Fruit fly (Drosophila melanogaster) whole organism, embryonic: ENCODE data around the gene Cat.
A peak's percentile ranks its signal among the peaks of the same experiment; 100 is the strongest.

Experiments
- Ada2b ChIP-seq: fragments of 200-800 bp; sonication (Bioruptor generic); IDR thresholded peaks from 2 replicates; pipeline ENCODE4 v1.3.6; 2022; ENCODE audit warnings: missing biosample characterization, missing genetic modification characterization
- Awh ChIP-seq: fragments of 200-800 bp; sonication (Bioruptor generic); IDR thresholded peaks from 2 replicates; pipeline ENCODE4, ENCODE4 v1.3.6; 2022; ENCODE audit warnings: missing biosample characterization, missing genetic modification characterization
- CG10267 ChIP-seq: fragments of 200-800 bp; sonication (Bioruptor generic); optimal IDR thresholded peaks from 2 replicates; lab custom pipeline; 2018; ENCODE audit warnings: missing biosample characterization, mild to moderate bottlenecking, missing genetic modification characterization, moderate library complexity
- CG11723 ChIP-seq: fragments of 200-800 bp; sonication (Bioruptor generic); optimal IDR thresholded peaks from 2 replicates; lab custom pipeline; 2017; ENCODE audit warnings: missing biosample characterization, mild to moderate bottlenecking, missing genetic modification characterization
- CG12219 ChIP-seq: fragments of 200-800 bp; sonication (Bioruptor generic); optimal IDR thresholded peaks from 3 replicates; lab custom pipeline; 2018; ENCODE audit warnings: missing biosample characterization, mild to moderate bottlenecking, missing genetic modification characterization
- CG12659 ChIP-seq: fragments of 200-800 bp; sonication (Bioruptor generic); optimal IDR thresholded peaks from 3 replicates; lab custom pipeline; 2017; ENCODE audit warnings: mild to moderate bottlenecking, missing biosample characterization, missing genetic modification reagents, missing genetic modification characterization
- CG13775 ChIP-seq: fragments of 200-800 bp; sonication (Bioruptor generic); optimal IDR thresholded peaks from 3 replicates; lab custom pipeline; 2017; ENCODE audit warnings: missing biosample characterization, mild to moderate bottlenecking, missing genetic modification characterization
- CG14860 ChIP-seq: fragments of 200-800 bp; sonication (Bioruptor generic); IDR thresholded peaks from 3 replicates; pipeline ENCODE4 v1.3.6; 2022; ENCODE audit warnings: missing biosample characterization, missing genetic modification characterization; ENCODE audit not compliant: partially characterized antibody
- CG15514 ChIP-seq: fragments of 200-800 bp; sonication (Bioruptor generic); optimal IDR thresholded peaks from 3 replicates; lab custom pipeline; 2017; ENCODE audit warnings: missing biosample characterization, missing genetic modification characterization, mild to moderate bottlenecking, moderate library complexity, missing genetic modification reagents
- CG17359 ChIP-seq: fragments of 200-800 bp; sonication (Bioruptor generic); optimal IDR thresholded peaks from 3 replicates; lab custom pipeline; 2018; ENCODE audit warnings: missing biosample characterization, mild to moderate bottlenecking, missing genetic modification characterization, moderate library complexity
- CG2678 ChIP-seq: fragments of 200-800 bp; sonication (Bioruptor generic); optimal IDR thresholded peaks from 3 replicates; lab custom pipeline; 2019; ENCODE audit warnings: missing biosample characterization, mild to moderate bottlenecking, missing genetic modification characterization, moderate library complexity
- CG31224 ChIP-seq: fragments of 200-800 bp; sonication (Bioruptor generic); IDR thresholded peaks from 2 replicates; pipeline ENCODE4 v1.3.6; 2022; ENCODE audit warnings: missing biosample characterization, missing genetic modification characterization
- CG32772 ChIP-seq: fragments of 200-800 bp; sonication (Bioruptor generic); IDR thresholded peaks from 2 replicates; pipeline ENCODE4 v1.3.6; 2022; ENCODE audit warnings: missing biosample characterization, missing genetic modification characterization
- CG34224 ChIP-seq: fragments of 200-800 bp; sonication (Bioruptor generic); IDR thresholded peaks from 3 replicates; pipeline ENCODE4 v1.3.6; 2022; ENCODE audit warnings: missing biosample characterization, missing genetic modification characterization; ENCODE audit not compliant: partially characterized antibody
- CG3847 ChIP-seq: fragments of 200-800 bp; sonication (Bioruptor generic); IDR thresholded peaks from 2 replicates; pipeline ENCODE4 v1.3.6; 2022; ENCODE audit warnings: missing biosample characterization, missing genetic modification characterization
- CG43689 ChIP-seq: fragments of 200-800 bp; sonication (Bioruptor generic); IDR thresholded peaks from 2 replicates; pipeline ENCODE4 v1.3.6; 2022; ENCODE audit warnings: missing biosample characterization, missing genetic modification characterization
- CG6813 ChIP-seq: fragments of 200-800 bp; sonication (Bioruptor generic); optimal IDR thresholded peaks from 2 replicates; lab custom pipeline; 2017; ENCODE audit warnings: missing biosample characterization, missing genetic modification characterization, mild to moderate bottlenecking, moderate library complexity, missing genetic modification reagents
- CG7271 ChIP-seq: fragments of 200-800 bp; sonication (Bioruptor generic); optimal IDR thresholded peaks from 2 replicates; lab custom pipeline; 2018; ENCODE audit warnings: missing biosample characterization, mild to moderate bottlenecking, missing genetic modification characterization, moderate library complexity
- CG7556 ChIP-seq: fragments of 200-800 bp; sonication (Bioruptor generic); optimal IDR thresholded peaks from 2 replicates; lab custom pipeline; 2017; ENCODE audit warnings: missing biosample characterization, mild to moderate bottlenecking, missing genetic modification characterization
- CG7786 ChIP-seq: fragments of 200-800 bp; sonication (Bioruptor generic); optimal IDR thresholded peaks from 2 replicates; lab custom pipeline; 2016; ENCODE audit warnings: missing biosample characterization, missing genetic modification characterization
- CG8281 ChIP-seq: fragments of 200-800 bp; sonication (Bioruptor generic); optimal IDR thresholded peaks from 2 replicates; lab custom pipeline; 2018; ENCODE audit warnings: missing biosample characterization, mild to moderate bottlenecking, missing genetic modification characterization, moderate library complexity
- CG8765 ChIP-seq: fragments of 200-800 bp; sonication (Bioruptor generic); IDR thresholded peaks from 2 replicates; pipeline ENCODE4 v1.3.6; 2022; ENCODE audit warnings: missing biosample characterization, missing genetic modification characterization
- CG8944 ChIP-seq: fragments of 200-800 bp; sonication (Bioruptor generic); optimal IDR thresholded peaks from 3 replicates; lab custom pipeline; 2016; ENCODE audit warnings: missing biosample characterization, missing genetic modification characterization
- CTCF ChIP-seq: fragments of 200-800 bp; sonication (Bioruptor generic); optimal IDR thresholded peaks from 2 replicates; lab custom pipeline; 2017; ENCODE audit warnings: missing biosample characterization, mild to moderate bottlenecking, missing genetic modification characterization, moderate library complexity
- Camta ChIP-seq: fragments of 200-800 bp; sonication (Bioruptor generic); optimal IDR thresholded peaks from 2 replicates; lab custom pipeline; 2016; ENCODE audit warnings: missing biosample characterization, missing genetic modification characterization
- Fer3 ChIP-seq: fragments of 200-800 bp; sonication (Bioruptor generic); optimal IDR thresholded peaks from 2 replicates; lab custom pipeline; 2018; ENCODE audit warnings: missing biosample characterization, mild to moderate bottlenecking, missing genetic modification characterization, moderate library complexity
- HHEX ChIP-seq: fragments of 200-800 bp; sonication (Bioruptor generic); optimal IDR thresholded peaks from 3 replicates; lab custom pipeline; 2017; ENCODE audit warnings: missing biosample characterization, mild to moderate bottlenecking, missing genetic modification characterization, missing genetic modification reagents
- Hand ChIP-seq: fragments of 200-800 bp; sonication (Bioruptor generic); optimal IDR thresholded peaks from 2 replicates; lab custom pipeline; 2017; ENCODE audit warnings: mild to moderate bottlenecking, missing biosample characterization, missing genetic modification reagents, missing genetic modification characterization
- Hmx ChIP-seq: fragments of 200-800 bp; sonication (Bioruptor generic); optimal IDR thresholded peaks from 2 replicates; lab custom pipeline; 2016; ENCODE audit warnings: missing biosample characterization, missing genetic modification characterization
- Meics ChIP-seq: fragments of 200-800 bp; sonication (Bioruptor generic); optimal IDR thresholded peaks from 2 replicates; lab custom pipeline; 2017; ENCODE audit warnings: missing biosample characterization, mild to moderate bottlenecking, missing genetic modification characterization
- Mrtf ChIP-seq: fragments of 200-800 bp; sonication (Bioruptor generic); IDR thresholded peaks from 3 replicates; pipeline ENCODE4 v1.3.6; 2022; ENCODE audit warnings: missing biosample characterization, missing genetic modification characterization
- Optix ChIP-seq: fragments of 200-800 bp; sonication (Bioruptor generic); IDR thresholded peaks from 3 replicates; pipeline ENCODE4 v1.3.6; 2022; ENCODE audit warnings: missing biosample characterization, missing genetic modification characterization
- Scr ChIP-seq: fragments of 200-800 bp; sonication (Bioruptor generic); IDR thresholded peaks from 2 replicates; pipeline ENCODE4 v1.3.6; 2022; ENCODE audit warnings: missing biosample characterization, missing genetic modification characterization; ENCODE audit not compliant: partially characterized antibody
- bbx ChIP-seq: fragments of 200-800 bp; sonication (Bioruptor generic); IDR thresholded peaks from 2 replicates; pipeline ENCODE4 v1.3.6; 2022; ENCODE audit warnings: missing biosample characterization, missing genetic modification characterization; ENCODE audit not compliant: partially characterized antibody
- br ChIP-seq: fragments of >200 bp; optimal IDR thresholded peaks from 2 replicates; lab custom pipeline; 2017
- cad ChIP-seq: fragments of >200 bp; optimal IDR thresholded peaks from 2 replicates; lab custom pipeline; 2017; ENCODE audit warnings: missing biosample characterization, missing genetic modification characterization
- crc ChIP-seq: fragments of 200-800 bp; sonication (Bioruptor generic); optimal IDR thresholded peaks from 2 replicates; lab custom pipeline; 2016; ENCODE audit warnings: missing biosample characterization, missing genetic modification characterization
- crp ChIP-seq, 2 experiments: fragments of 200-800 bp; sonication (Bioruptor generic); optimal IDR thresholded peaks; 2 replicates in 1 of 2; 3 replicates in 1 of 2; lab custom pipeline; 2017; ENCODE audit warnings: missing biosample characterization in 2 of 2, missing genetic modification characterization in 2 of 2, mild to moderate bottlenecking in 1 of 2, moderate library complexity in 1 of 2
- dati ChIP-seq: fragments of 200-800 bp; sonication (Bioruptor generic); IDR thresholded peaks from 2 replicates; pipeline ENCODE4 v1.3.6; 2022; ENCODE audit warnings: missing biosample characterization, missing genetic modification characterization
- dpn ChIP-seq, 2 experiments: fragments of 200-800 bp; sonication (Bioruptor generic); optimal IDR thresholded peaks; 3 replicates each; lab custom pipeline; 2016; ENCODE audit warnings: missing biosample characterization in 2 of 2, missing genetic modification characterization in 2 of 2
- exex ChIP-seq: fragments of 200-800 bp; sonication (Bioruptor generic); optimal IDR thresholded peaks from 4 replicates; lab custom pipeline; 2018; ENCODE audit warnings: missing biosample characterization, mild to moderate bottlenecking, missing genetic modification characterization, moderate library complexity
- eyg ChIP-seq: fragments of 200-800 bp; sonication (Bioruptor generic); optimal IDR thresholded peaks from 3 replicates; lab custom pipeline; 2016; ENCODE audit warnings: missing biosample characterization, missing genetic modification characterization
- fru ChIP-seq: fragments of >200 bp; optimal IDR thresholded peaks from 2 replicates; lab custom pipeline; 2017
- fu2 ChIP-seq: fragments of 200-800 bp; sonication (Bioruptor generic); optimal IDR thresholded peaks from 2 replicates; lab custom pipeline; 2016; ENCODE audit warnings: missing biosample characterization, missing genetic modification characterization
- mam ChIP-seq: fragments of 200-800 bp; sonication (Bioruptor generic); optimal IDR thresholded peaks from 3 replicates; lab custom pipeline; 2016; ENCODE audit warnings: missing biosample characterization, missing genetic modification characterization
- pho ChIP-seq: fragments of 200-800 bp; sonication (Bioruptor generic); optimal IDR thresholded peaks from 2 replicates; lab custom pipeline; 2016; ENCODE audit warnings: missing biosample characterization, missing genetic modification characterization
- slbo ChIP-seq: fragments of 200-800 bp; sonication (Bioruptor generic); IDR thresholded peaks from 2 replicates; pipeline ENCODE4 v1.3.6; 2022; ENCODE audit warnings: missing biosample characterization, missing genetic modification characterization
- tin ChIP-seq: fragments of 200-800 bp; sonication (Bioruptor generic); optimal IDR thresholded peaks from 3 replicates; lab custom pipeline; 2016; ENCODE audit warnings: missing biosample characterization, missing genetic modification characterization
- usp ChIP-seq: fragments of >200 bp; optimal IDR thresholded peaks from 2 replicates; lab custom pipeline; 2017; ENCODE audit warnings: missing biosample characterization, missing genetic modification characterization
- wek ChIP-seq: fragments of 200-800 bp; sonication (Bioruptor generic); optimal IDR thresholded peaks from 3 replicates; lab custom pipeline; 2018; ENCODE audit warnings: missing biosample characterization, mild to moderate bottlenecking, missing genetic modification characterization, moderate library complexity
- yki ChIP-seq: fragments of >200 bp; optimal IDR thresholded peaks from 3 replicates; lab custom pipeline; 2018
- zfh1 ChIP-seq: fragments of 200-800 bp; sonication (Bioruptor generic); IDR thresholded peaks from 3 replicates; pipeline ENCODE4 v1.3.6; 2022; ENCODE audit warnings: missing biosample characterization, missing genetic modification characterization

Cat gene

DNA sequence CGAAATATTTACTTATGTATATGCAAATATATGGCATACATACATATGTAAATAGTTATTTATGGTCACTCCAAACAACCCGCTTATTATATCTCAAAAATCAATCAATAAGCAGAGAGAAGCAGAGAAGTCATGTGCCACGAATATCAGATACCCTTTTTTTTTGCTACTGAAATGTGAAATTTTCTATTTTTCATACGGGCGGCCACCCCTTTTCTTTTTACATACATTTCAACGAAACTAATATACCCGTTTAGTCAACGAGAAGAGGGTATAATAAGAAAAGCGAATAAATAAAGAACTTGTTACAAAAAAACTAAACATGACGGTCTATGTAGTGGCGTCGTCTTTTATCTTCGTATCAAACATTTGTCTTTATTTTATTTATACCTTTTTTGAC is 37.8 kb upstream of the Cat start (continued):
- peak; percentile 72 for TF ChIP-seq Ada2b (GFP tag; lab: Robert Waterston, UW)
- TF ChIP-seq CG6813 (GFP tag; lab: Kevin White, UChicago): no peak
- TF ChIP-seq pho: peak; percentile 12
- TF ChIP-seq CG15514: peak; percentile 39
- no peak for TF ChIP-seq Hand (GFP tag; lab: Kevin White, UChicago)
- peak; percentile 71; the same call in 2 of the 3 replicates for TF ChIP-seq Mrtf (GFP tag; lab: Robert Waterston, UW)
- no peak for TF ChIP-seq br
- peak; percentile 8 for TF ChIP-seq exex (tag; lab: Kevin White, UChicago)
- peak; percentile 38 for TF ChIP-seq CG2678 (tag; lab: Kevin White, UChicago)
- TF ChIP-seq mam (GFP tag; lab: Kevin White, UChicago): peak; percentile 26
- no peak for TF ChIP-seq usp
- TF ChIP-seq CG7271 (tag; lab: Kevin White, UChicago): no peak
- TF ChIP-seq CG8944 (GFP tag; lab: Kevin White, UChicago): peak; percentile 34
- TF ChIP-seq CG34224 (GFP tag; lab: Robert Waterston, UW): no peak
- TF ChIP-seq CG7556 (GFP tag; lab: Kevin White, UChicago): peak; percentile 12
- no peak for TF ChIP-seq CG11723 (GFP tag; lab: Kevin White, UChicago)
- no peak for TF ChIP-seq CG13775 (GFP tag; lab: Kevin White, UChicago)
- peak; percentile 49 for TF ChIP-seq CG12219 (GFP tag; lab: Kevin White, UChicago)
- TF ChIP-seq dati (GFP tag; lab: Robert Waterston, UW): peak; percentile 17; the same call in 1 of the 2 replicates
- peak; percentile 18 for TF ChIP-seq crc (GFP tag; lab: Kevin White, UChicago)
- TF ChIP-seq eyg: peak; percentile 2
- TF ChIP-seq HHEX: peak; percentile 41
- TF ChIP-seq Hmx: no peak
- TF ChIP-seq fu2: peak; percentile 24
- peak; percentile 65 for TF ChIP-seq Awh
- TF ChIP-seq wek (GFP tag; lab: Kevin White, UChicago): no peak
- no peak for TF ChIP-seq CG7786
- TF ChIP-seq fru (lab: Kevin White, UChicago): no peak
- peak; percentile 50; the same call in 1 of the 3 replicates for TF ChIP-seq CG14860 (GFP tag; lab: Robert Waterston, UW)
- peak; percentile 57; the same call in 1 of the 2 replicates for TF ChIP-seq CG43689 (GFP tag; lab: Robert Waterston, UW)
- TF ChIP-seq CG12659 (GFP tag; lab: Kevin White, UChicago): peak; percentile 44
- peak; percentile 13 for TF ChIP-seq CTCF (GFP tag; lab: Kevin White, UChicago)
- peak; percentile 43; the same call in 1 of the 2 replicates for TF ChIP-seq CG3847 (GFP tag; lab: Robert Waterston, UW)
- TF ChIP-seq CG17359 (tag; lab: Kevin White, UChicago): peak; percentile 70
- peak; percentile 51 for TF ChIP-seq Meics (GFP tag; lab: Kevin White, UChicago)
- TF ChIP-seq dpn (GFP tag; optimal IDR thresholded peaks at IDR 0.05; lab: Kevin White, UChicago): peak; percentile 56 to 57
- no peak for TF ChIP-seq CG8765 (GFP tag; lab: Robert Waterston, UW)
- TF ChIP-seq Camta (GFP tag; lab: Kevin White, UChicago): peak; percentile 32
- TF ChIP-seq CG10267 (tag; lab: Kevin White, UChicago): no peak
- no peak for TF ChIP-seq tin
- TF ChIP-seq zfh1 (GFP tag; lab: Robert Waterston, UW): peak; percentile 60; the same call in 2 of the 3 replicates
- peak; percentile 66 for TF ChIP-seq slbo (GFP tag; lab: Robert Waterston, UW)
- no peak; the same call in 1 of the 2 replicates for TF ChIP-seq bbx
- TF ChIP-seq crp (GFP tag; optimal IDR thresholded peaks at IDR 0.05; lab: Kevin White, UChicago): no peak
- peak; percentile 30 for TF ChIP-seq Fer3 (tag; lab: Kevin White, UChicago)
- no peak for TF ChIP-seq cad (GFP tag; lab: Kevin White, UChicago)
- peak; percentile 7 for TF ChIP-seq CG8281 (tag; lab: Kevin White, UChicago)
- TF ChIP-seq CG31224: no peak
- TF ChIP-seq Scr (GFP tag; lab: Robert Waterston, UW): no peak
- TF ChIP-seq Optix (GFP tag; lab: Robert Waterston, UW): peak; percentile 65; the same call in 2 of the 3 replicates
- TF ChIP-seq CG32772: peak; percentile 57
- no peak for TF ChIP-seq yki
